Worm (Caenorhabditis elegans): ENCODE measurements around the gene T16G1.4.
A peak's percentile ranks its signal among the peaks of the same experiment; 100 is the strongest.

Gene T16G1.4

ce11 chrV:12906732-12907131, 34.9 kb downstream of the T16G1.4 start, which contains the start of gene ttr-29:
TSS of gene ttr-29 (minus strand) at chrV:12906832.
- TF ChIP-seq zip-4 (GFP tag; optimal IDR thresholded peaks at IDR 0.05) (no peak), F16B12.6 (tag; optimal IDR thresholded peaks at IDR 0.05) (no peak), ces-1 (GFP tag; optimal IDR thresholded peaks at IDR 0.05) (no peak), unc-62 (GFP tag; optimal IDR thresholded peaks at IDR 0.05) (no peak), nhr-28 (tag; optimal IDR thresholded peaks at IDR 0.05) (no peak)

- TF ChIP-seq C16A3.4 (tag; optimal IDR thresholded peaks at IDR 0.05) (no peak), swsn-7 (tag; optimal IDR thresholded peaks at IDR 0.05) (no peak), irx-1 (tag; optimal IDR thresholded peaks at IDR 0.05) (no peak), xbp-1 (tag; optimal IDR thresholded peaks at IDR 0.05) (no peak), egl-13 (tag; optimal IDR thresholded peaks at IDR 0.05) (no peak), dsc-1 (tag; optimal IDR thresholded peaks at IDR 0.05) (no peak), pag-3 (tag; optimal IDR thresholded peaks at IDR 0.05; ENCODE audit: borderline replicate concordance, insufficient read depth) (no peak)
These were observed 36.6 kb downstream of the T16G1.4 start, which contains the start of gene ttr-28 for ce11 chrV:12905074-12905473. TSS of gene ttr-28 (minus strand) at chrV:12905174.

ce11 chrV:12904054-12904453, 37.6 kb downstream of the T16G1.4 start, which contains the start of gene ttr-27:
TSS of gene ttr-27 (minus strand) at chrV:12904098.
- TF ChIP-seq tbx-2 (tag; optimal IDR thresholded peaks at IDR 0.05) (peak; percentile 36), nhr-77 (tag; optimal IDR thresholded peaks at IDR 0.05) (peak; percentile 23), lin-14 (GFP tag; optimal IDR thresholded peaks at IDR 0.05) (peak; percentile 34), pqm-1 (tag; optimal IDR thresholded peaks at IDR 0.05) (no peak), efl-1 (optimal IDR thresholded peaks at IDR 0.05) (no peak), efl-1 (GFP tag; optimal IDR thresholded peaks at IDR 0.05 in 1 of 2) (peak in 1 of 2 experiments; percentile 12)

ce11 chrV:12901301-12901700, 40.3 kb downstream of the T16G1.4 start:
- no peak for TF ChIP-seq ztf-4 (tag; optimal IDR thresholded peaks at IDR 0.05)
- no peak for TF ChIP-seq nhr-76 (tag; optimal IDR thresholded peaks at IDR 0.05)
- TF ChIP-seq fkh-10 (GFP tag; optimal IDR thresholded peaks at IDR 0.05): peak; percentile 60
- peak; percentile 66 for TF ChIP-seq lin-14 (GFP tag; optimal IDR thresholded peaks at IDR 0.05)
- TF ChIP-seq zip-4 (GFP tag; optimal IDR thresholded peaks at IDR 0.05): no peak
- TF ChIP-seq unc-62 (GFP tag; optimal IDR thresholded peaks at IDR 0.05): no peak
- TF ChIP-seq blmp-1 (tag; optimal IDR thresholded peaks at IDR 0.05): peak; percentile 64
- TF ChIP-seq nhr-77 (tag; optimal IDR thresholded peaks at IDR 0.05): no peak
- 0 out of 2 replicates have a peak, but pooled peaks have one; percentile 19 for TF ChIP-seq mab-9 (GFP tag; IDR thresholded peaks at IDR 0.05)
- TF ChIP-seq fkh-4 (tag; optimal IDR thresholded peaks at IDR 0.05; ENCODE audit: borderline replicate concordance): no peak
- TF ChIP-seq sox-4 (tag; optimal IDR thresholded peaks at IDR 0.05): no peak
- TF ChIP-seq snpc-4 (tag; optimal IDR thresholded peaks at IDR 0.05): no peak

ce11 chrV:12898583-12899232, 42.9 kb downstream of the T16G1.4 start:
- no peak for TF ChIP-seq C16A3.4 (tag; optimal IDR thresholded peaks at IDR 0.05)
- TF ChIP-seq sup-37 (GFP tag; optimal IDR thresholded peaks at IDR 0.05): no peak
- TF ChIP-seq snu-23 (GFP tag; optimal IDR thresholded peaks at IDR 0.05): no peak
- no peak for TF ChIP-seq aha-1 (tag; optimal IDR thresholded peaks at IDR 0.05)
- TF ChIP-seq nhr-20 (tag; optimal IDR thresholded peaks at IDR 0.05): no peak
- TF ChIP-seq efl-1 (optimal IDR thresholded peaks at IDR 0.05): no peak
- peak in 1 of 2 experiments; percentile 60 for TF ChIP-seq efl-1 (GFP tag; optimal IDR thresholded peaks at IDR 0.05 in 1 of 2)
- no peak for TF ChIP-seq ztf-11 (tag; optimal IDR thresholded peaks at IDR 0.05)
- TF ChIP-seq zip-4 (GFP tag; optimal IDR thresholded peaks at IDR 0.05): no peak
- peak; percentile 41 for TF ChIP-seq lin-14 (GFP tag; optimal IDR thresholded peaks at IDR 0.05)
- peak in 1 of 3 experiments; percentile 12 for TF ChIP-seq ceh-82 (tag; optimal IDR thresholded peaks at IDR 0.05)
- peak; percentile 32 for TF ChIP-seq pax-3 (tag; optimal IDR thresholded peaks at IDR 0.05)
- TF ChIP-seq dsc-1 (tag; optimal IDR thresholded peaks at IDR 0.05): peak; percentile 33
- TF ChIP-seq ceh-63 (GFP tag; optimal IDR thresholded peaks at IDR 0.05): peak; percentile 13
- peak; percentile 8 for TF ChIP-seq egl-13 (tag; optimal IDR thresholded peaks at IDR 0.05)
- TF ChIP-seq fkh-8 (tag; optimal IDR thresholded peaks at IDR 0.05): no peak
- TF ChIP-seq ztf-4 (tag; optimal IDR thresholded peaks at IDR 0.05): no peak
- TF ChIP-seq vab-15 (tag; optimal IDR thresholded peaks at IDR 0.05): no peak
